Fruit fly (Drosophila melanogaster) whole organism, embryonic: ENCODE results near the gene CG2256.
A peak's percentile ranks its signal among the peaks of the same experiment; 100 is the strongest.

ENCODE experiments used
- B-H2 ChIP-seq: fragments of 200-800 bp; sonication (Bioruptor generic); optimal IDR thresholded peaks from 2 replicates; lab custom pipeline; 2018; ENCODE audit warnings: missing biosample characterization, mild to moderate bottlenecking, missing genetic modification characterization
- Bgb ChIP-seq: fragments of 200-800 bp; sonication (Bioruptor generic); IDR thresholded peaks from 2 replicates; pipeline ENCODE4 v1.3.6; 2022; ENCODE audit warnings: missing biosample characterization, missing genetic modification characterization; ENCODE audit not compliant: partially characterized antibody
- CG12104 ChIP-seq: fragments of 200-800 bp; sonication (Bioruptor generic); optimal IDR thresholded peaks from 3 replicates; lab custom pipeline; 2016; ENCODE audit warnings: missing biosample characterization, missing genetic modification characterization
- CG12236 ChIP-seq: fragments of 200-800 bp; sonication (Bioruptor generic); optimal IDR thresholded peaks from 2 replicates; lab custom pipeline; 2016; ENCODE audit warnings: missing biosample characterization, missing genetic modification characterization
- CG12391 ChIP-seq: fragments of 200-800 bp; sonication (Bioruptor generic); optimal IDR thresholded peaks from 3 replicates; lab custom pipeline; 2018; ENCODE audit warnings: missing biosample characterization, mild to moderate bottlenecking, missing genetic modification characterization, moderate library complexity
- CG14667 ChIP-seq: fragments of 200-800 bp; sonication (Bioruptor generic); IDR thresholded peaks from 2 replicates; pipeline ENCODE4 v1.3.6; 2022; ENCODE audit warnings: missing biosample characterization, missing genetic modification characterization
- CG18599 ChIP-seq: fragments of 200-800 bp; sonication (Bioruptor generic); optimal IDR thresholded peaks from 3 replicates; lab custom pipeline; 2017; ENCODE audit warnings: missing biosample characterization, missing genetic modification characterization, mild to moderate bottlenecking, moderate library complexity, missing genetic modification reagents
- CG4360 ChIP-seq: fragments of 200-800 bp; sonication (Bioruptor generic); IDR thresholded peaks from 2 replicates; pipeline ENCODE4 v1.3.6; 2022; ENCODE audit warnings: missing biosample characterization, missing genetic modification characterization
- CG4617 ChIP-seq: fragments of 200-800 bp; sonication (Bioruptor generic); optimal IDR thresholded peaks from 3 replicates; lab custom pipeline; 2016; ENCODE audit warnings: missing biosample characterization, missing genetic modification characterization, borderline replicate concordance
- CG4707 ChIP-seq: fragments of 200-800 bp; sonication (Bioruptor generic); optimal IDR thresholded peaks from 2 replicates; lab custom pipeline; 2018; ENCODE audit warnings: missing biosample characterization, mild to moderate bottlenecking, missing genetic modification characterization, moderate library complexity
- CG6272 ChIP-seq: fragments of 200-800 bp; sonication (Bioruptor generic); IDR thresholded peaks from 2 replicates; pipeline ENCODE4 v1.3.6; 2022; ENCODE audit warnings: missing biosample characterization, missing genetic modification characterization
- CG6854 ChIP-seq: fragments of 200-800 bp; sonication (Bioruptor generic); optimal IDR thresholded peaks from 3 replicates; lab custom pipeline; 2017; ENCODE audit warnings: missing biosample characterization, mild to moderate bottlenecking, missing genetic modification characterization
- CG7372 ChIP-seq: fragments of 200-800 bp; sonication (Bioruptor generic); IDR thresholded peaks from 2 replicates; pipeline ENCODE4 v1.3.6; 2022; ENCODE audit warnings: missing biosample characterization, missing genetic modification characterization
- CG7556 ChIP-seq: fragments of 200-800 bp; sonication (Bioruptor generic); optimal IDR thresholded peaks from 2 replicates; lab custom pipeline; 2017; ENCODE audit warnings: missing biosample characterization, mild to moderate bottlenecking, missing genetic modification characterization
- CG8281 ChIP-seq: fragments of 200-800 bp; sonication (Bioruptor generic); optimal IDR thresholded peaks from 2 replicates; lab custom pipeline; 2018; ENCODE audit warnings: missing biosample characterization, mild to moderate bottlenecking, missing genetic modification characterization, moderate library complexity
- CG8359 ChIP-seq: fragments of 200-800 bp; sonication (Bioruptor generic); optimal IDR thresholded peaks from 2 replicates; lab custom pipeline; 2017; ENCODE audit warnings: missing biosample characterization, mild to moderate bottlenecking, missing genetic modification characterization, borderline replicate concordance
- CG8924 ChIP-seq: fragments of 200-800 bp; optimal IDR thresholded peaks from 3 replicates; lab custom pipeline; 2019; ENCODE audit warnings: missing biosample characterization, mild to moderate bottlenecking, missing genetic modification characterization, moderate library complexity
- CG9437 ChIP-seq: fragments of 200-800 bp; sonication (Bioruptor generic); optimal IDR thresholded peaks from 2 replicates; lab custom pipeline; 2018; ENCODE audit warnings: missing biosample characterization, mild to moderate bottlenecking, missing genetic modification characterization
- CG9817 ChIP-seq: fragments of 200-800 bp; sonication (Bioruptor generic); optimal IDR thresholded peaks from 2 replicates; lab custom pipeline; 2018; ENCODE audit warnings: missing biosample characterization, mild to moderate bottlenecking, missing genetic modification characterization, moderate library complexity
- Dll ChIP-seq: fragments of 200-800 bp; sonication (Bioruptor generic); IDR thresholded peaks from 4 replicates; pipeline ENCODE4 v1.3.6; 2022; ENCODE audit warnings: missing biosample characterization, missing genetic modification characterization; ENCODE audit not compliant: partially characterized antibody
- Drgx ChIP-seq: fragments of 200-800 bp; sonication (Bioruptor generic); IDR thresholded peaks from 2 replicates; pipeline ENCODE4 v1.3.6; 2022; ENCODE audit warnings: missing biosample characterization, missing genetic modification characterization
- Elba2 ChIP-seq: fragments of 200-800 bp; sonication (Bioruptor generic); optimal IDR thresholded peaks from 3 replicates; lab custom pipeline; 2016; ENCODE audit warnings: missing biosample characterization, missing genetic modification characterization
- Fer2 ChIP-seq: fragments of 200-800 bp; sonication (Bioruptor generic); optimal IDR thresholded peaks from 2 replicates; lab custom pipeline; 2018; ENCODE audit warnings: missing biosample characterization, mild to moderate bottlenecking, missing genetic modification characterization, moderate library complexity
- HLHmδ ChIP-seq: fragments of 200-800 bp; sonication (Bioruptor generic); optimal IDR thresholded peaks from 2 replicates; lab custom pipeline; 2018; ENCODE audit warnings: missing biosample characterization, mild to moderate bottlenecking, missing genetic modification characterization, moderate library complexity
- Hand ChIP-seq: fragments of 200-800 bp; sonication (Bioruptor generic); optimal IDR thresholded peaks from 2 replicates; lab custom pipeline; 2017; ENCODE audit warnings: mild to moderate bottlenecking, missing biosample characterization, missing genetic modification reagents, missing genetic modification characterization
- HmgD ChIP-seq: fragments of 200-800 bp; sonication (Bioruptor generic); optimal IDR thresholded peaks from 3 replicates; lab custom pipeline; 2016; ENCODE audit warnings: missing biosample characterization, missing genetic modification characterization
- Hmr ChIP-seq: fragments of 200-800 bp; sonication (Bioruptor generic); optimal IDR thresholded peaks from 3 replicates; lab custom pipeline; 2017; ENCODE audit warnings: mild to moderate bottlenecking, missing biosample characterization, missing genetic modification reagents, missing genetic modification characterization
- MBD-R2 ChIP-seq: fragments of 200-800 bp; sonication (Bioruptor generic); IDR thresholded peaks from 2 replicates; pipeline ENCODE4 v1.3.6; 2022; ENCODE audit warnings: missing biosample characterization, missing genetic modification characterization
- Nf-YA ChIP-seq: fragments of 200-800 bp; sonication (Bioruptor generic); IDR thresholded peaks from 2 replicates; pipeline ENCODE4 v1.3.6; 2022; ENCODE audit warnings: missing biosample characterization, missing genetic modification characterization
- Opbp ChIP-seq: fragments of 200-800 bp; sonication (Bioruptor generic); IDR thresholded peaks from 3 replicates; pipeline ENCODE4 v1.3.6; 2022; ENCODE audit warnings: missing biosample characterization, missing genetic modification characterization; ENCODE audit not compliant: partially characterized antibody
- Rfx ChIP-seq: fragments of 200-800 bp; sonication (Bioruptor generic); IDR thresholded peaks from 2 replicates; pipeline ENCODE4 v1.3.6; 2022; ENCODE audit warnings: missing biosample characterization, missing genetic modification characterization
- Sry-δ ChIP-seq: fragments of 200-800 bp; sonication (Bioruptor generic); optimal IDR thresholded peaks from 2 replicates; lab custom pipeline; 2016; ENCODE audit warnings: missing biosample characterization, missing genetic modification characterization
- Taf1 ChIP-seq: fragments of 200-800 bp; sonication (Bioruptor generic); IDR thresholded peaks from 2 replicates; pipeline ENCODE4 v1.3.6; 2022; ENCODE audit warnings: missing biosample characterization, missing genetic modification characterization
- btn ChIP-seq: fragments of 200-800 bp; sonication (Bioruptor generic); optimal IDR thresholded peaks from 2 replicates; lab custom pipeline; 2016; ENCODE audit warnings: missing biosample characterization, missing genetic modification characterization
- dysf ChIP-seq: fragments of 200-800 bp; sonication (Bioruptor generic); IDR thresholded peaks from 3 replicates; pipeline ENCODE4 v1.3.6; 2022; ENCODE audit warnings: missing biosample characterization, missing genetic modification characterization
- gt ChIP-seq: fragments of 200-800 bp; sonication (Bioruptor generic); IDR thresholded peaks from 2 replicates; pipeline ENCODE4 v1.3.6; 2022; ENCODE audit warnings: missing biosample characterization, missing genetic modification characterization
- ham ChIP-seq: fragments of 200-800 bp; sonication (Bioruptor generic); IDR thresholded peaks from 2 replicates; pipeline ENCODE4 v1.3.6; 2022; ENCODE audit warnings: missing biosample characterization, missing genetic modification characterization
- ken ChIP-seq: fragments of 200-800 bp; sonication (Bioruptor generic); IDR thresholded peaks from 3 replicates; pipeline ENCODE4 v1.3.6; 2022; ENCODE audit warnings: missing biosample characterization, missing genetic modification characterization
- mirr ChIP-seq: fragments of 200-800 bp; sonication (Bioruptor generic); optimal IDR thresholded peaks from 3 replicates; lab custom pipeline; 2018; ENCODE audit warnings: missing biosample characterization, mild to moderate bottlenecking, missing genetic modification characterization
- nerfin-1 ChIP-seq: fragments of 200-800 bp; sonication (Bioruptor generic); optimal IDR thresholded peaks from 3 replicates; lab custom pipeline; 2019; ENCODE audit warnings: missing biosample characterization, mild to moderate bottlenecking, missing genetic modification characterization, moderate library complexity
- pzg ChIP-seq: fragments of 200-800 bp; sonication (Bioruptor generic); optimal IDR thresholded peaks from 3 replicates; lab custom pipeline; 2018; ENCODE audit warnings: missing biosample characterization, mild to moderate bottlenecking, missing genetic modification characterization, moderate library complexity
- rib ChIP-seq: fragments of 200-800 bp; sonication (Bioruptor generic); IDR thresholded peaks from 2 replicates; pipeline ENCODE4 v1.3.6; 2022; ENCODE audit warnings: missing biosample characterization, missing genetic modification characterization
- ro ChIP-seq: fragments of 200-800 bp; sonication (Bioruptor generic); IDR thresholded peaks from 2 replicates; pipeline ENCODE4 v1.3.6; 2022; ENCODE audit warnings: missing biosample characterization, missing genetic modification characterization
- sd ChIP-seq: fragments of 200-800 bp; sonication (Bioruptor generic); optimal IDR thresholded peaks from 3 replicates; lab custom pipeline; 2018; ENCODE audit warnings: missing biosample characterization, mild to moderate bottlenecking, missing genetic modification characterization, moderate library complexity
- slbo ChIP-seq: fragments of 200-800 bp; sonication (Bioruptor generic); IDR thresholded peaks from 2 replicates; pipeline ENCODE4 v1.3.6; 2022; ENCODE audit warnings: missing biosample characterization, missing genetic modification characterization
- sqz ChIP-seq: fragments of 200-800 bp; sonication (Bioruptor generic); optimal IDR thresholded peaks from 3 replicates; lab custom pipeline; 2018; ENCODE audit warnings: missing biosample characterization, mild to moderate bottlenecking, missing genetic modification characterization
- sug ChIP-seq: fragments of 200-800 bp; optimal IDR thresholded peaks from 2 replicates; lab custom pipeline; 2019; ENCODE audit warnings: missing biosample characterization, mild to moderate bottlenecking, missing genetic modification characterization, moderate library complexity
- vfl ChIP-seq: fragments of 200-800 bp; sonication (Bioruptor generic); optimal IDR thresholded peaks from 2 replicates; lab custom pipeline; 2016; ENCODE audit warnings: missing biosample characterization, missing genetic modification characterization

The CG2256 gene

dm6 chrX:8113386-8114279 is 26.6 kb upstream of the CG2256 start (continued):
- peak; percentile 49 for TF ChIP-seq CG6854
- TF ChIP-seq CG12391, result peak; percentile 44
- no peak for TF ChIP-seq Nf-YA (GFP tag; lab: Robert Waterston, UW)
- TF ChIP-seq CG6272 (GFP tag; lab: Robert Waterston, UW), result no peak
- no peak for TF ChIP-seq btn (GFP tag; lab: Kevin White, UChicago)
- no peak for TF ChIP-seq ro
- TF ChIP-seq slbo (GFP tag; lab: Robert Waterston, UW), result peak; percentile 89
- TF ChIP-seq Elba2 (GFP tag; lab: Kevin White, UChicago), result no peak
- peak; percentile 35; the same call in 1 of the 2 replicates for TF ChIP-seq CG14667 (GFP tag; lab: Robert Waterston, UW)
- TF ChIP-seq dysf (GFP tag; lab: Robert Waterston, UW), result peak; percentile 74
- no peak for TF ChIP-seq sqz (GFP tag; lab: Kevin White, UChicago)
- TF ChIP-seq CG4617, result no peak
- peak; percentile 84 for TF ChIP-seq Hmr (GFP tag; lab: Kevin White, UChicago)
- no peak for TF ChIP-seq ham (GFP tag; lab: Robert Waterston, UW)
- no peak for TF ChIP-seq CG8359 (GFP tag; lab: Kevin White, UChicago)
- TF ChIP-seq CG8924 (tag; lab: Kevin White, UChicago), result peak; percentile 54
- peak; percentile 60 for TF ChIP-seq B-H2
- peak; percentile 21 for TF ChIP-seq sd (tag; lab: Kevin White, UChicago)
- TF ChIP-seq MBD-R2 (GFP tag; lab: Robert Waterston, UW), result peak; percentile 56; the same call in 1 of the 2 replicates
- no peak for TF ChIP-seq Bgb (GFP tag; lab: Robert Waterston, UW)
- peak; percentile 21; the same call in 1 of the 2 replicates for TF ChIP-seq CG7372 (GFP tag; lab: Robert Waterston, UW)
- TF ChIP-seq Opbp (GFP tag; lab: Robert Waterston, UW), result no peak
- TF ChIP-seq mirr (GFP tag; lab: Kevin White, UChicago), result no peak
- TF ChIP-seq CG12104 (GFP tag; lab: Kevin White, UChicago), result no peak
- peak; percentile 71 for TF ChIP-seq CG9817
- no peak for TF ChIP-seq HLHmδ (GFP tag; lab: Kevin White, UChicago)
- TF ChIP-seq Sry-δ, result peak; percentile 24
- peak; percentile 54 for TF ChIP-seq Fer2
- TF ChIP-seq Rfx, result peak; percentile 87
- TF ChIP-seq rib (GFP tag; lab: Robert Waterston, UW), result 0 out of 2 replicates have a peak, but pooled peaks have one; percentile 52
- TF ChIP-seq CG12236 (GFP tag; lab: Kevin White, UChicago), result no peak
- no peak for TF ChIP-seq gt (GFP tag; lab: Robert Waterston, UW)
- 0 out of 3 replicates have a peak, but pooled peaks have one; percentile 25 for TF ChIP-seq ken (GFP tag; lab: Robert Waterston, UW)
- TF ChIP-seq CG7556 (GFP tag; lab: Kevin White, UChicago), result peak; percentile 33
- no peak for TF ChIP-seq HmgD (GFP tag; lab: Kevin White, UChicago)
- peak; percentile 76 for TF ChIP-seq vfl (GFP tag; lab: Kevin White, UChicago)
- no peak; the same call in 1 of the 2 replicates for TF ChIP-seq Drgx (GFP tag; lab: Robert Waterston, UW)
- TF ChIP-seq CG4707 (GFP tag; lab: Kevin White, UChicago), result no peak
- TF ChIP-seq CG4360 (GFP tag; lab: Robert Waterston, UW), result no peak
- peak; percentile 20 for TF ChIP-seq Hand (GFP tag; lab: Kevin White, UChicago)
- peak; percentile 72 for TF ChIP-seq Taf1
- TF ChIP-seq CG9437, result no peak
- TF ChIP-seq nerfin-1 (tag; lab: Kevin White, UChicago), result no peak
- peak; percentile 20 for TF ChIP-seq sug (tag; lab: Kevin White, UChicago)
- TF ChIP-seq CG8281, result no peak
- no peak for TF ChIP-seq pzg (GFP tag; lab: Kevin White, UChicago)
- TF ChIP-seq Dll (GFP tag; lab: Robert Waterston, UW), result no peak
- TF ChIP-seq CG18599 (GFP tag; lab: Kevin White, UChicago), result peak; percentile 82
